Fruit fly (Drosophila melanogaster) whole organism, adult: ENCODE results near the gene CG7656.

ENCODE experiments used
- CG11617 ChIP-seq: fragments of 200-800 bp; sonication (Bioruptor generic); optimal IDR thresholded peaks from 2 replicates; lab custom pipeline; 2017; ENCODE audit warnings: mild to moderate bottlenecking, missing biosample characterization, missing genetic modification reagents, missing genetic modification characterization
- CG14711 ChIP-seq: fragments of 200-800 bp; sonication (Bioruptor generic); optimal IDR thresholded peaks from 2 replicates; lab custom pipeline; 2018; ENCODE audit warnings: missing biosample characterization, mild to moderate bottlenecking, missing genetic modification characterization, moderate library complexity
- CG33017 ChIP-seq: fragments of 200-800 bp; sonication (Bioruptor generic); optimal IDR thresholded peaks from 2 replicates; lab custom pipeline; 2018; ENCODE audit warnings: missing biosample characterization, mild to moderate bottlenecking, missing genetic modification characterization, moderate library complexity
- CG5204 ChIP-seq: fragments of 200-800 bp; sonication (Bioruptor generic); optimal IDR thresholded peaks from 2 replicates; lab custom pipeline; 2016; ENCODE audit warnings: missing biosample characterization, missing genetic modification characterization
- bab1 ChIP-seq: fragments of 200-800 bp; sonication (Bioruptor generic); optimal IDR thresholded peaks from 3 replicates; lab custom pipeline; 2019; ENCODE audit warnings: missing biosample characterization, mild to moderate bottlenecking, missing genetic modification characterization, moderate library complexity
- cnc ChIP-seq, 2 experiments: fragments of >200 bp; optimal IDR thresholded peaks; 2 replicates each; lab custom pipeline; 2017
- kay ChIP-seq: fragments of 200-800 bp; sonication (Bioruptor generic); peaks from one replicate; lab custom pipeline; 2016; ENCODE audit warnings: missing biosample characterization, missing genetic modification characterization, borderline replicate concordance

DNA sequence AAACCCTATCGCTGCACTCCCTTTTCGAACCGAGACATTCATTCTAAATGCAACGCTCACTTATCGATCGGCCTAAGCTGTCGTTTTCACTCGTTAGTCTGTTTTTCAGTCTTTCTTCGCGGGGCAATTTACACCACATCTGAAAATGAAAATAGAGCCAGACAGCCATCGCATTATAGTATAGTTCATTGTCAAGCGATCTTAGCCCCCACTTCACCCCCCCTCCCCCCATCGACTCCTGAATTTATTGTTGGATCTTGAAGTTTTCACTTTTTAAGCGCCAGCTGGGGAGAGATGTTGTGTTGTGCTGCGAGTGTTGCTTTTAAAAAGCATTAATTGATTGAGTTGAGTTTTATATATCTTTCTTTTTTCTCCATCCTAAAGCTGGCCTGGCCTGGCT lies 11.2 kb upstream of the CG7656 start:
- TF ChIP-seq bab1 (no peak), CG33017 (tag; lab: Kevin White, UChicago) (no peak), CG11617 (GFP tag; lab: Kevin White, UChicago) (no peak), kay (no peak), CG14711 (no peak), CG5204 (GFP tag; lab: Kevin White, UChicago) (no peak), cnc (optimal IDR thresholded peaks at IDR 0.05; lab: Kevin White, UChicago) (no peak)
